Fruit fly (Drosophila melanogaster) whole organism, embryonic: ENCODE measurements around the gene GramD1B.

ENCODE experiments used
- Ada2b ChIP-seq: fragments of 200-800 bp; sonication (Bioruptor generic); IDR thresholded peaks from 2 replicates; pipeline ENCODE4 v1.3.6; 2022; ENCODE audit warnings: missing biosample characterization, missing genetic modification characterization
- Atf-2 ChIP-seq: fragments of 200-800 bp; sonication (Bioruptor generic); optimal IDR thresholded peaks from 2 replicates; lab custom pipeline; 2016; ENCODE audit warnings: missing biosample characterization, missing genetic modification characterization
- Awh ChIP-seq: fragments of 200-800 bp; sonication (Bioruptor generic); IDR thresholded peaks from 2 replicates; pipeline ENCODE4, ENCODE4 v1.3.6; 2022; ENCODE audit warnings: missing biosample characterization, missing genetic modification characterization
- C15 ChIP-seq: fragments of 200-800 bp; sonication (Bioruptor generic); IDR thresholded peaks from 3 replicates; pipeline ENCODE4 v1.3.6; 2022; ENCODE audit warnings: missing biosample characterization, missing genetic modification characterization
- CG10654 ChIP-seq: fragments of 200-800 bp; sonication (Bioruptor generic); optimal IDR thresholded peaks from 2 replicates; lab custom pipeline; 2016; ENCODE audit warnings: missing biosample characterization, missing genetic modification characterization
- CG12391 ChIP-seq: fragments of 200-800 bp; sonication (Bioruptor generic); optimal IDR thresholded peaks from 3 replicates; lab custom pipeline; 2018; ENCODE audit warnings: missing biosample characterization, mild to moderate bottlenecking, missing genetic modification characterization, moderate library complexity
- CG12769 ChIP-seq: fragments of 200-800 bp; sonication (Bioruptor generic); optimal IDR thresholded peaks from 2 replicates; lab custom pipeline; 2019; ENCODE audit warnings: missing biosample characterization, mild to moderate bottlenecking, missing genetic modification characterization, moderate library complexity
- CG12942 ChIP-seq: fragments of 200-800 bp; sonication (Bioruptor generic); optimal IDR thresholded peaks from 3 replicates; lab custom pipeline; 2016; ENCODE audit warnings: missing biosample characterization, missing genetic modification characterization
- CG14441 ChIP-seq: fragments of 200-800 bp; sonication (Bioruptor generic); IDR thresholded peaks from 2 replicates; pipeline ENCODE4 v1.3.6; 2022; ENCODE audit warnings: missing biosample characterization, missing genetic modification characterization
- CG14667 ChIP-seq: fragments of 200-800 bp; sonication (Bioruptor generic); IDR thresholded peaks from 2 replicates; pipeline ENCODE4 v1.3.6; 2022; ENCODE audit warnings: missing biosample characterization, missing genetic modification characterization
- CG14710 ChIP-seq: fragments of 200-800 bp; sonication (Bioruptor generic); optimal IDR thresholded peaks from 3 replicates; lab custom pipeline; 2019; ENCODE audit warnings: missing biosample characterization, mild to moderate bottlenecking, missing genetic modification characterization, moderate library complexity
- CG14965 ChIP-seq: fragments of 200-800 bp; sonication (Bioruptor generic); optimal IDR thresholded peaks from 2 replicates; lab custom pipeline; 2016; ENCODE audit warnings: missing biosample characterization, missing genetic modification characterization, borderline replicate concordance
- CG16813 ChIP-seq: fragments of 200-800 bp; sonication (Bioruptor generic); IDR thresholded peaks from 3 replicates; pipeline ENCODE4 v1.3.6; 2022; ENCODE audit warnings: missing biosample characterization, missing genetic modification characterization; ENCODE audit not compliant: partially characterized antibody
- CG18011 ChIP-seq: fragments of 200-800 bp; sonication (Bioruptor generic); optimal IDR thresholded peaks from 2 replicates; lab custom pipeline; 2017; ENCODE audit warnings: missing biosample characterization, missing genetic modification characterization, mild to moderate bottlenecking, moderate library complexity, missing genotype
- CG18764 ChIP-seq: fragments of 200-800 bp; sonication (Bioruptor generic); optimal IDR thresholded peaks from 3 replicates; lab custom pipeline; 2016; ENCODE audit warnings: missing biosample characterization, missing genetic modification characterization
- CG32767 ChIP-seq: fragments of 200-800 bp; sonication (Bioruptor generic); IDR thresholded peaks from 2 replicates; pipeline ENCODE4 v1.3.6; 2022; ENCODE audit warnings: missing biosample characterization, missing genetic modification characterization
- CG4328 ChIP-seq: fragments of 200-800 bp; sonication (Bioruptor generic); optimal IDR thresholded peaks from 3 replicates; lab custom pipeline; 2017; ENCODE audit warnings: missing biosample characterization, missing genetic modification reagents, missing genetic modification characterization
- CG4424 ChIP-seq: fragments of 200-800 bp; sonication (Bioruptor generic); optimal IDR thresholded peaks from 3 replicates; lab custom pipeline; 2016; ENCODE audit warnings: missing biosample characterization, missing genetic modification characterization
- CG7357 ChIP-seq: fragments of 200-800 bp; sonication (Bioruptor generic); IDR thresholded peaks from 3 replicates; pipeline ENCODE4 v1.3.6; 2022; ENCODE audit warnings: missing biosample characterization, missing genetic modification characterization
- CG7372 ChIP-seq: fragments of 200-800 bp; sonication (Bioruptor generic); IDR thresholded peaks from 2 replicates; pipeline ENCODE4 v1.3.6; 2022; ENCODE audit warnings: missing biosample characterization, missing genetic modification characterization
- Dll ChIP-seq: fragments of 200-800 bp; sonication (Bioruptor generic); IDR thresholded peaks from 4 replicates; pipeline ENCODE4 v1.3.6; 2022; ENCODE audit warnings: missing biosample characterization, missing genetic modification characterization; ENCODE audit not compliant: partially characterized antibody
- ERR ChIP-seq: fragments of 200-800 bp; sonication (Bioruptor generic); optimal IDR thresholded peaks from 2 replicates; lab custom pipeline; 2016; ENCODE audit warnings: missing biosample characterization, missing genetic modification characterization
- Eip74EF ChIP-seq, 2 experiments: fragments of 200-800 bp in 1 of 2; fragments of >200 bp in 1 of 2; sonication (Bioruptor generic) in 1 of 2; optimal IDR thresholded peaks; 2 replicates each; lab custom pipeline; 2017 to 2019; ENCODE audit warnings: missing biosample characterization in 2 of 2, missing genetic modification characterization in 2 of 2, mild to moderate bottlenecking in 1 of 2, moderate library complexity in 1 of 2
- Fer2 ChIP-seq: fragments of 200-800 bp; sonication (Bioruptor generic); optimal IDR thresholded peaks from 2 replicates; lab custom pipeline; 2018; ENCODE audit warnings: missing biosample characterization, mild to moderate bottlenecking, missing genetic modification characterization, moderate library complexity
- HLH4C ChIP-seq: fragments of 200-800 bp; sonication (Bioruptor generic); IDR thresholded peaks from 3 replicates; pipeline ENCODE4 v1.3.6; 2022; ENCODE audit warnings: missing biosample characterization, missing genetic modification characterization; ENCODE audit not compliant: partially characterized antibody
- HmgD ChIP-seq: fragments of 200-800 bp; sonication (Bioruptor generic); optimal IDR thresholded peaks from 3 replicates; lab custom pipeline; 2016; ENCODE audit warnings: missing biosample characterization, missing genetic modification characterization
- Kr ChIP-seq: fragments of 200-800 bp; sonication (Bioruptor generic); optimal IDR thresholded peaks from 2 replicates; lab custom pipeline; 2017; ENCODE audit warnings: missing biosample characterization, mild to moderate bottlenecking, missing genetic modification characterization
- MTF-1 ChIP-seq: fragments of 200-800 bp; sonication (Bioruptor generic); optimal IDR thresholded peaks from 2 replicates; lab custom pipeline; 2018; ENCODE audit warnings: missing biosample characterization, mild to moderate bottlenecking, missing genetic modification characterization, borderline replicate concordance
- Med ChIP-seq: fragments of 200-800 bp; sonication (Bioruptor generic); peaks from one replicate; lab custom pipeline; 2016; ENCODE audit warnings: missing biosample characterization, missing genetic modification characterization, mild to moderate bottlenecking, inconsistent platforms, moderate library complexity
- Nf-YC ChIP-seq: fragments of 200-800 bp; optimal IDR thresholded peaks from 3 replicates; lab custom pipeline; 2019; ENCODE audit warnings: missing biosample characterization, mild to moderate bottlenecking, missing genetic modification characterization, moderate library complexity
- Poxn ChIP-seq: fragments of 200-800 bp; sonication (Bioruptor generic); IDR thresholded peaks from 2 replicates; pipeline ENCODE4 v1.3.6; 2022; ENCODE audit warnings: missing biosample characterization, missing genetic modification characterization
- Six4 ChIP-seq: fragments of 200-800 bp; sonication (Bioruptor generic); optimal IDR thresholded peaks from 2 replicates; lab custom pipeline; 2016; ENCODE audit warnings: missing biosample characterization, missing genetic modification characterization
- cato ChIP-seq: fragments of 200-800 bp; sonication (Bioruptor generic); optimal IDR thresholded peaks from 2 replicates; lab custom pipeline; 2016; ENCODE audit warnings: missing biosample characterization, missing genetic modification characterization, borderline replicate concordance
- gcm2 ChIP-seq: fragments of 200-800 bp; sonication (Bioruptor generic); optimal IDR thresholded peaks from 2 replicates; lab custom pipeline; 2016; ENCODE audit warnings: missing biosample characterization, missing genetic modification characterization
- grn ChIP-seq: fragments of 200-800 bp; sonication (Bioruptor generic); optimal IDR thresholded peaks from 3 replicates; lab custom pipeline; 2017; ENCODE audit warnings: missing biosample characterization, missing genetic modification characterization
- kah ChIP-seq: fragments of 200-800 bp; sonication (Bioruptor generic); optimal IDR thresholded peaks from 2 replicates; lab custom pipeline; 2018; ENCODE audit warnings: missing biosample characterization, mild to moderate bottlenecking, missing genetic modification characterization
- lov ChIP-seq, 2 experiments: fragments of 200-800 bp in 1 of 2; fragments of >200 bp in 1 of 2; sonication (Bioruptor generic) in 1 of 2; IDR thresholded peaks in 1 of 2; optimal IDR thresholded peaks in 1 of 2; 2 replicates in 1 of 2; 3 replicates in 1 of 2; pipeline versions ENCODE4 v1.3.6 to Lab custom; 2017 to 2022; ENCODE audit warnings: missing biosample characterization in 1 of 2, missing genetic modification characterization in 1 of 2
- odd ChIP-seq: fragments of 200-800 bp; sonication (Bioruptor generic); optimal IDR thresholded peaks from 2 replicates; lab custom pipeline; 2017; ENCODE audit warnings: missing biosample characterization, mild to moderate bottlenecking, missing genetic modification characterization
- p53 ChIP-seq: fragments of 200-800 bp; sonication (Bioruptor generic); optimal IDR thresholded peaks from 2 replicates; lab custom pipeline; 2016; ENCODE audit warnings: missing biosample characterization, missing genetic modification characterization
- pfk ChIP-seq: fragments of 200-800 bp; sonication (Bioruptor generic); optimal IDR thresholded peaks from 2 replicates; lab custom pipeline; 2018; ENCODE audit warnings: missing biosample characterization, mild to moderate bottlenecking, missing genetic modification characterization, moderate library complexity
- pros ChIP-seq: fragments of 200-800 bp; sonication (Bioruptor generic); optimal IDR thresholded peaks from 3 replicates; lab custom pipeline; 2019; ENCODE audit warnings: missing biosample characterization, mild to moderate bottlenecking, missing genetic modification characterization, moderate library complexity
- psq ChIP-seq: fragments of 200-800 bp; sonication (Bioruptor generic); optimal IDR thresholded peaks from 2 replicates; lab custom pipeline; 2017; ENCODE audit warnings: missing biosample characterization, missing genetic modification characterization
- repo ChIP-seq: fragments of 200-800 bp; sonication (Bioruptor generic); optimal IDR thresholded peaks from 2 replicates; lab custom pipeline; 2016; ENCODE audit warnings: missing biosample characterization, missing genetic modification characterization
- ro ChIP-seq: fragments of 200-800 bp; sonication (Bioruptor generic); IDR thresholded peaks from 2 replicates; pipeline ENCODE4 v1.3.6; 2022; ENCODE audit warnings: missing biosample characterization, missing genetic modification characterization
- sens-2 ChIP-seq: fragments of 200-800 bp; sonication (Bioruptor generic); IDR thresholded peaks from 2 replicates; pipeline ENCODE4 v1.3.6; 2022; ENCODE audit warnings: missing biosample characterization, missing genetic modification characterization
- sna ChIP-seq: fragments of 200-800 bp; sonication (Bioruptor generic); IDR thresholded peaks from 2 replicates; pipeline ENCODE4 v1.3.6; 2022; ENCODE audit warnings: missing biosample characterization, missing genetic modification characterization; ENCODE audit not compliant: partially characterized antibody
- sug ChIP-seq: fragments of 200-800 bp; optimal IDR thresholded peaks from 2 replicates; lab custom pipeline; 2019; ENCODE audit warnings: missing biosample characterization, mild to moderate bottlenecking, missing genetic modification characterization, moderate library complexity
- toy ChIP-seq: fragments of 200-800 bp; sonication (Bioruptor generic); IDR thresholded peaks from 2 replicates; pipeline ENCODE4 v1.3.6; 2022; ENCODE audit warnings: missing biosample characterization, missing genetic modification characterization
- wek ChIP-seq: fragments of 200-800 bp; sonication (Bioruptor generic); optimal IDR thresholded peaks from 3 replicates; lab custom pipeline; 2018; ENCODE audit warnings: missing biosample characterization, mild to moderate bottlenecking, missing genetic modification characterization, moderate library complexity

GramD1B gene

dm6 chr2L:3348146-3348747, 24.9 kb downstream of the GramD1B start (continued):
- TF ChIP-seq sug (tag; lab: Kevin White, UChicago) (no peak), CG4424 (GFP tag; lab: Kevin White, UChicago) (peak; percentile 85), HmgD (no peak), CG18764 (GFP tag; lab: Kevin White, UChicago) (peak; percentile 53), Ada2b (peak; percentile 81), MTF-1 (GFP tag; lab: Kevin White, UChicago) (peak; percentile 48), Nf-YC (tag; lab: Kevin White, UChicago) (no peak), toy (GFP tag; lab: Robert Waterston, UW) (no peak), pros (no peak), sens-2 (GFP tag; lab: Robert Waterston, UW) (peak; percentile 91), cato (GFP tag; lab: Kevin White, UChicago) (peak; percentile 66), CG12391 (tag; lab: Kevin White, UChicago) (peak; percentile 84), Dll (GFP tag; lab: Robert Waterston, UW) (0 out of 4 replicates have a peak, but pooled peaks have one; percentile 27), CG14667 (peak; percentile 89), CG7357 (GFP tag; lab: Robert Waterston, UW) (peak; percentile 69), Kr (no peak), CG14710 (peak; percentile 66), pfk (GFP tag; lab: Kevin White, UChicago) (no peak), CG16813 (GFP tag; lab: Robert Waterston, UW) (no peak), odd (peak; percentile 35), Six4 (GFP tag; lab: Kevin White, UChicago) (peak; percentile 69), CG14441 (peak; percentile 92), sna (peak; percentile 57; the same call in 1 of the 2 replicates), CG18011 (peak; percentile 10), ro (peak; percentile 65; the same call in 1 of the 2 replicates), Atf-2 (peak; percentile 63), CG4328 (no peak), kah (GFP tag; lab: Kevin White, UChicago) (peak; percentile 72), grn (GFP tag; lab: Kevin White, UChicago) (no peak), ERR (GFP tag; lab: Kevin White, UChicago) (peak; percentile 17), CG10654 (GFP tag; lab: Kevin White, UChicago) (peak; percentile 70), CG7372 (GFP tag; lab: Robert Waterston, UW) (peak; percentile 84), gcm2 (GFP tag; lab: Kevin White, UChicago) (peak; percentile 19), Fer2 (tag; lab: Kevin White, UChicago) (no peak), CG12769 (tag; lab: Kevin White, UChicago) (peak; percentile 57), repo (GFP tag; lab: Kevin White, UChicago) (peak; percentile 57), Awh (GFP tag; lab: Robert Waterston, UW) (peak; percentile 97), C15 (GFP tag; lab: Robert Waterston, UW) (peak; percentile 57; the same call in 1 of the 3 replicates), psq (GFP tag; lab: Kevin White, UChicago) (no peak), HLH4C (GFP tag; lab: Robert Waterston, UW) (no peak), CG32767 (GFP tag; lab: Robert Waterston, UW) (peak; percentile 69), lov (optimal IDR thresholded peaks at IDR 0.05; lab: Kevin White, UChicago) (no peak), lov (GFP tag; IDR thresholded peaks at IDR 0.05; lab: Robert Waterston, UW) (peak; percentile 94), Eip74EF (GFP tag; optimal IDR thresholded peaks at IDR 0.05; lab: Kevin White, UChicago) (peak in 1 of 2 experiments; percentile 75), CG14965 (GFP tag; lab: Kevin White, UChicago) (no peak), p53 (GFP tag; lab: Kevin White, UChicago) (no peak), CG12942 (peak; percentile 39), Poxn (no peak), wek (no peak), Med (GFP tag; lab: Kevin White, UChicago) (peak; percentile 94)
